Fruit fly (Drosophila melanogaster): Measurements from ENCODE around the gene CstF64.

Gene CstF64

DNA sequence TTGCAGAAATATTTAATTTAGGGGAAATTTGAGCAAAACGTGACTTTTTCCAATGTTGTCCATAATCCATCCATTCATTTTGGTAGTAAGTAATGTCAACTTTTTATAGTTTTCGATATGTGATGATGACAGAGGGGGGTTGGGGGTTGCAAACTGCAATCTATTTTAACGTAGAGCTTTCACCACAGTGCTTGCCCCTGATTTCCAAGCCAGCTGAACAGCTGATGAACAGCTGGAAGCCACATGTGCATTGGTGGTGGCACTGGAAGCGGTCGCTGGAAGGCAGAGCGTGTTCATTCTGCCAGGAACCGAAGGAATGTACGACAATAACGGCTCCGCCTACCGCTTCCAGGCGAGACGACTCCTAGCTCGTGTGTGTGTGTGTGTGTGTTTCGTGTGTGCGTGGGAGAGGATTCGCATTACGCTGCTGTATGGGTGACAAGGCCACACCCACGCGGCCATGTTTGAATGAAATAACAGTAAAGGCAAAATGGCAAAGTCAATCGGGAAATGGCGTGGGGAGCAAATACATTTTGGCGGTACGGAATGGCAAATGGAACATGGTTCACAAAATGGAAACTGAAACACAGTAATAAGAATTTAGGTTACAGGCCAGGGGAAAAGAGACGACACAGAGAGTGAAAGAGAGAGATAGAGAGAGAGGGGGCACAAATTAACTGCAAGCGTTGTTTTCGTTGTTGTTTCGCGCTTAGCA lies 39.6 kb downstream of the CstF64 start:
- TF ChIP-seq dl (GFP tag; optimal IDR thresholded peaks at IDR 0.05; ENCODE audit: insufficient read depth in 1 of 2, partially characterized antibody in 2 of 2) (no peak), rgr (GFP tag; optimal IDR thresholded peaks at IDR 0.05) (no peak), ey (GFP tag; optimal IDR thresholded peaks at IDR 0.05) (no peak), Jra (GFP tag; optimal IDR thresholded peaks at IDR 0.05) (no peak), Rel (GFP tag; optimal IDR thresholded peaks at IDR 0.05) (no peak), Rel (tag; optimal IDR thresholded peaks at IDR 0.05) (no peak), dmrt93B (GFP tag; optimal IDR thresholded peaks at IDR 0.05) (no peak), Vsx2 (GFP tag; optimal IDR thresholded peaks at IDR 0.05; ENCODE audit: partially characterized antibody) (no peak), fru (GFP tag; optimal IDR thresholded peaks at IDR 0.05) (no peak), Hr83 (GFP tag; optimal IDR thresholded peaks at IDR 0.05; ENCODE audit: poor library complexity, severe bottlenecking) (no peak), sage (GFP tag; optimal IDR thresholded peaks at IDR 0.05) (no peak), HLH106 (tag; optimal IDR thresholded peaks at IDR 0.05) (no peak), GATAd (GFP tag; optimal IDR thresholded peaks at IDR 0.05) (no peak), Hr78 (GFP tag; optimal IDR thresholded peaks at IDR 0.05) (no peak), psq (GFP tag; optimal IDR thresholded peaks at IDR 0.05) (no peak), Hnf4 (GFP tag; optimal IDR thresholded peaks at IDR 0.05) (no peak), Myc (optimal IDR thresholded peaks at IDR 0.05) (no peak), Mio (GFP tag; optimal IDR thresholded peaks at IDR 0.05) (no peak), br (GFP tag; optimal IDR thresholded peaks at IDR 0.05) (no peak), woc (GFP tag; optimal IDR thresholded peaks at IDR 0.05) (no peak), pan (optimal IDR thresholded peaks at IDR 0.05) (no peak)

dm6 chr3R:18703514-18703913 lies 44.1 kb downstream of the CstF64 start:
- TF ChIP-seq fru (GFP tag; optimal IDR thresholded peaks at IDR 0.05) (no peak), GATAd (GFP tag; optimal IDR thresholded peaks at IDR 0.05) (no peak), usp (GFP tag; optimal IDR thresholded peaks at IDR 0.05) (no peak), Vsx2 (GFP tag; optimal IDR thresholded peaks at IDR 0.05; ENCODE audit: partially characterized antibody) (no peak), dsf (GFP tag; optimal IDR thresholded peaks at IDR 0.05; ENCODE audit: borderline replicate concordance) (no peak), foxo (GFP tag; optimal IDR thresholded peaks at IDR 0.05) (no peak), Abd-B (GFP tag; optimal IDR thresholded peaks at IDR 0.05) (no peak), Dif (GFP tag; optimal IDR thresholded peaks at IDR 0.05; ENCODE audit: partially characterized antibody) (no peak), Dfd (GFP tag; optimal IDR thresholded peaks at IDR 0.05) (no peak), lola (GFP tag; optimal IDR thresholded peaks at IDR 0.05) (no peak), jim (GFP tag; optimal IDR thresholded peaks at IDR 0.05) (no peak), OdsH (GFP tag; optimal IDR thresholded peaks at IDR 0.05) (no peak), Rel (GFP tag; optimal IDR thresholded peaks at IDR 0.05) (no peak), Rel (tag; optimal IDR thresholded peaks at IDR 0.05) (no peak)

DNA sequence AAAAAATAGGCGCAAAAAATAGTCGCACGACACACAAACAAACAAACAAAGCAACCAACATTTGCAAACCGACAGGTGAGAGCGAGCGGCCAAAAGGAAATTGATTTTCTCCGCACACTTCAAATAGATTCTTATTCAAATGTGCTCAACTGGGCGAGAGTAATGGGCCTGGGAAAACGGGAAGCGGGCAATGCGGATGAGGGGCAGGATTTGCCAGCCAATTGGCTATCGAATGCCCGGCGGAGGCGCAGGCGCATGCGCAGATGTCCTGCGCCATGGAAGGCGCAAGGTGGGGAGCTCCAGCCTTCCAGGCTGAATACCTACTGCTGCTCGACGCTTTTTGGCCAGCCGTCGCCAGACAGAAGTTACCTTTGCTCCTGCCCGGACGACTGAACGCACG lies 45.7 kb downstream of the CstF64 start, which contains the start of the genes ChAT and VAChT:
Gene ChAT, plus strand, starts transcription at position 352 of the 400 bp plus-strand sequence.
Gene VAChT, plus strand, starts transcription at position 352 of the 400 bp plus-strand sequence.
- no peak for TF ChIP-seq dl (GFP tag; optimal IDR thresholded peaks at IDR 0.05; ENCODE audit: insufficient read depth in 1 of 2, partially characterized antibody in 2 of 2)
- no peak for TF ChIP-seq rgr (GFP tag; optimal IDR thresholded peaks at IDR 0.05)
- TF ChIP-seq Dif (GFP tag; optimal IDR thresholded peaks at IDR 0.05; ENCODE audit: partially characterized antibody): no peak
- TF ChIP-seq Dfd (GFP tag; optimal IDR thresholded peaks at IDR 0.05): no peak
- TF ChIP-seq pan (optimal IDR thresholded peaks at IDR 0.05): no peak
- TF ChIP-seq jim (GFP tag; optimal IDR thresholded peaks at IDR 0.05): no peak
- TF ChIP-seq Hr83 (GFP tag; optimal IDR thresholded peaks at IDR 0.05; ENCODE audit: poor library complexity, severe bottlenecking): no peak
- no peak for TF ChIP-seq sv (GFP tag; optimal IDR thresholded peaks at IDR 0.05)
- no peak for TF ChIP-seq CG9705 (GFP tag; optimal IDR thresholded peaks at IDR 0.05)
- TF ChIP-seq Hnf4 (GFP tag; optimal IDR thresholded peaks at IDR 0.05): no peak
- TF ChIP-seq Mio (GFP tag; optimal IDR thresholded peaks at IDR 0.05): no peak
- TF ChIP-seq tai (GFP tag; optimal IDR thresholded peaks at IDR 0.05): no peak
- no peak for TF ChIP-seq GATAd (GFP tag; optimal IDR thresholded peaks at IDR 0.05)
- no peak for TF ChIP-seq usp (GFP tag; optimal IDR thresholded peaks at IDR 0.05)
- no peak for TF ChIP-seq HLH106 (tag; optimal IDR thresholded peaks at IDR 0.05)
- TF ChIP-seq Abd-B (GFP tag; optimal IDR thresholded peaks at IDR 0.05): no peak

DNA sequence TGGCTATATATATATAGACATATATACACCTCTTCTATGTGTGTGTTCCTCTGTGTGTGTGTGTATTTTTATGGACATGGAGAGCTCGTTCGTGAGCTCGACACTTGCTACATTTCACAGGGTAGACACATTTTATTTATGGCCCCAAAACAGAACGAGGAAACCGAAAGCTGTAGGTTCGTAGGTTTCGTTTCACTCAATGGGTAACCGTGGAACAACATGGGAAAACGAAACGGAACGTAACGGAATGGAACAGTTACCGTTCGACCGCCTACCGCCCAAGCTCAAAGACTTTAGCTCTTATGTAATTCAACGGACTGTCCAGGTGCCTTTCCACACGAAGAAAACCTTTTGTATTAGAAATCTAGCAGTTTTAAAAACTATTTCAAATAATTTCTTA lies 46.9 kb downstream of the CstF64 start:
- TF ChIP-seq tai (GFP tag; optimal IDR thresholded peaks at IDR 0.05) (no peak), woc (GFP tag; optimal IDR thresholded peaks at IDR 0.05) (no peak), sv (GFP tag; optimal IDR thresholded peaks at IDR 0.05) (no peak), dsf (GFP tag; optimal IDR thresholded peaks at IDR 0.05; ENCODE audit: borderline replicate concordance) (no peak), Jra (GFP tag; optimal IDR thresholded peaks at IDR 0.05) (no peak), Dfd (GFP tag; optimal IDR thresholded peaks at IDR 0.05) (no peak), HLH106 (tag; optimal IDR thresholded peaks at IDR 0.05) (no peak), sage (GFP tag; optimal IDR thresholded peaks at IDR 0.05) (no peak), Dif (GFP tag; optimal IDR thresholded peaks at IDR 0.05; ENCODE audit: partially characterized antibody) (no peak), dl (GFP tag; optimal IDR thresholded peaks at IDR 0.05; ENCODE audit: insufficient read depth in 1 of 2, partially characterized antibody in 2 of 2) (no peak), h (GFP tag; optimal IDR thresholded peaks at IDR 0.05) (no peak), CrebA (GFP tag; optimal IDR thresholded peaks at IDR 0.05; ENCODE audit: borderline replicate concordance) (no peak), dmrt93B (GFP tag; optimal IDR thresholded peaks at IDR 0.05) (no peak), ey (GFP tag; optimal IDR thresholded peaks at IDR 0.05) (no peak), OdsH (GFP tag; optimal IDR thresholded peaks at IDR 0.05) (no peak), jim (GFP tag; optimal IDR thresholded peaks at IDR 0.05) (no peak), Rel (GFP tag; optimal IDR thresholded peaks at IDR 0.05) (no peak), Rel (tag; optimal IDR thresholded peaks at IDR 0.05) (no peak), Abd-B (GFP tag; optimal IDR thresholded peaks at IDR 0.05) (no peak)
